Worm (Caenorhabditis elegans) whole organism, L2 larva: ENCODE data around the gene D1005.2.

ENCODE experiments used
- C34F6.9 ChIP-seq: fragments of 150-350 bp; optimal IDR thresholded peaks from 2 replicates; lab custom pipeline; 2014; ENCODE audit warnings: missing biosample characterization, missing genetic modification characterization
- F13H6.1 ChIP-seq: sonication (generic microtip); optimal IDR thresholded peaks from 2 replicates; lab custom pipeline; 2016; ENCODE audit warnings: missing genetic modification characterization, missing compliant biosample characterization
- R02D3.7 ChIP-seq: fragments of 150-350 bp; optimal IDR thresholded peaks from 2 replicates; lab custom pipeline; 2014; ENCODE audit warnings: missing biosample characterization, missing genetic modification characterization
- ama-1 ChIP-seq: fragments of 150-350 bp; optimal IDR thresholded peaks from 2 replicates; lab custom pipeline; 2018; ENCODE audit warnings: inconsistent platforms
- elt-3 ChIP-seq: sonication (generic microtip); optimal IDR thresholded peaks from 2 replicates; lab custom pipeline; 2017; ENCODE audit warnings: missing biosample characterization, missing genetic modification characterization
- lin-39 ChIP-seq: fragments of 150-350 bp; optimal IDR thresholded peaks from 2 replicates; lab custom pipeline; 2014; ENCODE audit warnings: missing biosample characterization, missing genetic modification reagents, missing genetic modification characterization
- lsy-2 ChIP-seq, 2 experiments: fragments of 150-350 bp in 1 of 2; sonication (generic microtip) in 1 of 2; optimal IDR thresholded peaks; 2 replicates each; lab custom pipeline; 2014 to 2017; ENCODE audit warnings: missing biosample characterization in 2 of 2, missing genetic modification characterization in 2 of 2
- nhr-11 ChIP-seq: fragments of 150-350 bp; optimal IDR thresholded peaks from 2 replicates; lab custom pipeline; 2014; ENCODE audit warnings: missing biosample characterization, missing genetic modification characterization
- nhr-237 ChIP-seq: fragments of 150-350 bp; optimal IDR thresholded peaks from 2 replicates; lab custom pipeline; 2014; ENCODE audit warnings: missing biosample characterization, missing genetic modification characterization
- peb-1 ChIP-seq: fragments of 150-350 bp; optimal IDR thresholded peaks from 2 replicates; lab custom pipeline; 2014; ENCODE audit warnings: missing biosample characterization, missing genetic modification characterization
- skn-1 ChIP-seq: sonication (generic microtip); optimal IDR thresholded peaks from 2 replicates; lab custom pipeline; 2017; ENCODE audit warnings: missing biosample characterization, missing genetic modification characterization
- sma-3 ChIP-seq: sonication (generic microtip); optimal IDR thresholded peaks from 2 replicates; lab custom pipeline; 2016; ENCODE audit warnings: missing genetic modification reagents, missing genetic modification characterization, missing compliant biosample characterization
- zag-1 ChIP-seq: fragments of 150-350 bp; optimal IDR thresholded peaks from 2 replicates; lab custom pipeline; 2014; ENCODE audit warnings: missing biosample characterization, missing genetic modification characterization
- ztf-4 ChIP-seq: fragments of 150-350 bp; optimal IDR thresholded peaks from 2 replicates; lab custom pipeline; 2014; ENCODE audit warnings: missing biosample characterization, missing genetic modification characterization

- TF ChIP-seq sma-3 = no peak
- TF ChIP-seq peb-1 = no peak
- no peak for TF ChIP-seq R02D3.7 (tag; lab: Kevin White, UChicago)
- no peak for TF ChIP-seq lsy-2 (tag; optimal IDR thresholded peaks at IDR 0.05; lab: Kevin White, UChicago)
- TF ChIP-seq elt-3 (tag; lab: Kevin White, UChicago) = no peak
- TF ChIP-seq C34F6.9 (tag; lab: Kevin White, UChicago) = no peak
- no peak for TF ChIP-seq nhr-237
- TF ChIP-seq F13H6.1 (tag; lab: Kevin White, UChicago) = no peak
- no peak for TF ChIP-seq ama-1 (lab: Kevin White, UChicago)
- no peak for TF ChIP-seq lin-39 (tag; lab: Kevin White, UChicago)
- no peak for TF ChIP-seq skn-1 (tag; lab: Kevin White, UChicago)
- no peak for TF ChIP-seq ztf-4 (tag; lab: Kevin White, UChicago)
- TF ChIP-seq nhr-11 = no peak
- no peak for TF ChIP-seq zag-1 (tag; lab: Kevin White, UChicago)
These were observed 35.4 kb downstream of the D1005.2 start, which contains the start of gene F09E10.5 for ce11 chrX:1494256-1494655.
